Fruit fly (Drosophila melanogaster) whole organism, embryonic: ENCODE measurements around the gene Dlip1.

Experiments used
- Abd-B ChIP-seq: fragments of 200-800 bp; sonication (Bioruptor generic); optimal IDR thresholded peaks from 2 replicates; lab custom pipeline; 2018; ENCODE audit warnings: missing biosample characterization, mild to moderate bottlenecking, missing genetic modification characterization, moderate library complexity
- Atf6 ChIP-seq: fragments of 200-800 bp; sonication (Bioruptor generic); IDR thresholded peaks from 2 replicates; pipeline ENCODE4 v1.3.6; 2022; ENCODE audit warnings: missing biosample characterization, missing genetic modification characterization
- BEAF-32 ChIP-seq: fragments of 200-800 bp; sonication (Bioruptor generic); optimal IDR thresholded peaks from 3 replicates; lab custom pipeline; 2017; ENCODE audit warnings: missing biosample characterization, missing genetic modification characterization, mild to moderate bottlenecking, moderate library complexity, missing genetic modification reagents
- Bdp1 ChIP-seq: fragments of 200-800 bp; sonication (Bioruptor generic); optimal IDR thresholded peaks from 3 replicates; lab custom pipeline; 2016; ENCODE audit warnings: missing biosample characterization, missing genetic modification characterization
- CG10321 ChIP-seq: fragments of 200-800 bp; sonication (Bioruptor generic); IDR thresholded peaks from 2 replicates; pipeline ENCODE4 v1.3.6; 2022; ENCODE audit warnings: missing biosample characterization, missing genetic modification characterization
- CG10462 ChIP-seq: fragments of 200-800 bp; sonication (Bioruptor generic); optimal IDR thresholded peaks from 2 replicates; lab custom pipeline; 2016; ENCODE audit warnings: missing biosample characterization, missing genetic modification characterization
- CG10543 ChIP-seq: fragments of 200-800 bp; sonication (Bioruptor generic); optimal IDR thresholded peaks from 3 replicates; lab custom pipeline; 2017; ENCODE audit warnings: missing biosample characterization, mild to moderate bottlenecking, missing genetic modification characterization, moderate library complexity
- CG11723 ChIP-seq: fragments of 200-800 bp; sonication (Bioruptor generic); optimal IDR thresholded peaks from 2 replicates; lab custom pipeline; 2017; ENCODE audit warnings: missing biosample characterization, mild to moderate bottlenecking, missing genetic modification characterization
- CG14441 ChIP-seq: fragments of 200-800 bp; sonication (Bioruptor generic); IDR thresholded peaks from 2 replicates; pipeline ENCODE4 v1.3.6; 2022; ENCODE audit warnings: missing biosample characterization, missing genetic modification characterization
- CG15479 ChIP-seq: fragments of 200-800 bp; sonication (Bioruptor generic); optimal IDR thresholded peaks from 3 replicates; lab custom pipeline; 2019; ENCODE audit warnings: missing biosample characterization, mild to moderate bottlenecking, missing genetic modification characterization, moderate library complexity
- CG1602 ChIP-seq: fragments of 200-800 bp; sonication (Bioruptor generic); optimal IDR thresholded peaks from 3 replicates; lab custom pipeline; 2016; ENCODE audit warnings: missing biosample characterization, missing genetic modification characterization
- CG1647 ChIP-seq: fragments of 200-800 bp; sonication (Bioruptor generic); optimal IDR thresholded peaks from 3 replicates; lab custom pipeline; 2016; ENCODE audit warnings: missing biosample characterization, missing genetic modification characterization
- CG17186 ChIP-seq: fragments of 200-800 bp; sonication (Bioruptor generic); optimal IDR thresholded peaks from 3 replicates; lab custom pipeline; 2017; ENCODE audit warnings: missing biosample characterization, missing genetic modification reagents, missing genetic modification characterization
- CG30020 ChIP-seq: fragments of 200-800 bp; optimal IDR thresholded peaks from 2 replicates; lab custom pipeline; 2019; ENCODE audit warnings: missing biosample characterization, mild to moderate bottlenecking, missing genetic modification characterization, moderate library complexity
- CG3163 ChIP-seq: fragments of 200-800 bp; sonication (Bioruptor generic); optimal IDR thresholded peaks from 3 replicates; lab custom pipeline; 2016; ENCODE audit warnings: missing biosample characterization, missing genetic modification characterization
- CG32532 ChIP-seq: fragments of 200-800 bp; sonication (Bioruptor generic); IDR thresholded peaks from 2 replicates; pipeline ENCODE4 v1.3.6; 2022; ENCODE audit warnings: missing biosample characterization, missing genetic modification characterization
- CG4360 ChIP-seq: fragments of 200-800 bp; sonication (Bioruptor generic); IDR thresholded peaks from 2 replicates; pipeline ENCODE4 v1.3.6; 2022; ENCODE audit warnings: missing biosample characterization, missing genetic modification characterization
- CG4854 ChIP-seq: fragments of 200-800 bp; sonication (Bioruptor generic); optimal IDR thresholded peaks from 2 replicates; lab custom pipeline; 2016; ENCODE audit warnings: missing biosample characterization, missing genetic modification characterization, inconsistent platforms
- CG6254 ChIP-seq: fragments of 200-800 bp; sonication (Bioruptor generic); optimal IDR thresholded peaks from 3 replicates; lab custom pipeline; 2017; ENCODE audit warnings: mild to moderate bottlenecking, missing biosample characterization, missing genetic modification reagents, missing genetic modification characterization
- CG8281 ChIP-seq: fragments of 200-800 bp; sonication (Bioruptor generic); optimal IDR thresholded peaks from 2 replicates; lab custom pipeline; 2018; ENCODE audit warnings: missing biosample characterization, mild to moderate bottlenecking, missing genetic modification characterization, moderate library complexity
- CG8290 ChIP-seq, 3 experiments: fragments of 200-800 bp; sonication (Bioruptor generic); optimal IDR thresholded peaks; 2 replicates each; lab custom pipeline; 2016 to 2019; ENCODE audit warnings: missing biosample characterization in 3 of 3, missing genetic modification characterization in 3 of 3, mild to moderate bottlenecking in 2 of 3, moderate library complexity in 1 of 3
- CHES-1-like ChIP-seq: fragments of 200-800 bp; sonication (Bioruptor generic); optimal IDR thresholded peaks from 2 replicates; lab custom pipeline; 2016; ENCODE audit warnings: missing biosample characterization, missing genetic modification characterization
- Dll ChIP-seq: fragments of 200-800 bp; sonication (Bioruptor generic); IDR thresholded peaks from 4 replicates; pipeline ENCODE4 v1.3.6; 2022; ENCODE audit warnings: missing biosample characterization, missing genetic modification characterization; ENCODE audit not compliant: partially characterized antibody
- Hr51 ChIP-seq, 2 experiments: fragments of 200-800 bp; sonication (Bioruptor generic); optimal IDR thresholded peaks; 2 replicates in 1 of 2; 3 replicates in 1 of 2; lab custom pipeline; 2016 to 2018; ENCODE audit warnings: missing biosample characterization in 2 of 2, missing genetic modification characterization in 2 of 2, mild to moderate bottlenecking in 1 of 2, moderate library complexity in 1 of 2
- Jarid2 ChIP-seq: fragments of 200-800 bp; sonication (Bioruptor generic); optimal IDR thresholded peaks from 3 replicates; lab custom pipeline; 2017; ENCODE audit warnings: mild to moderate bottlenecking, missing biosample characterization, missing genetic modification reagents, missing genetic modification characterization
- Lim3 ChIP-seq: fragments of 200-800 bp; sonication (Bioruptor generic); IDR thresholded peaks from 2 replicates; pipeline ENCODE4 v1.3.6; 2022; ENCODE audit warnings: missing biosample characterization, missing genetic modification characterization
- Mrtf ChIP-seq: fragments of 200-800 bp; sonication (Bioruptor generic); IDR thresholded peaks from 3 replicates; pipeline ENCODE4 v1.3.6; 2022; ENCODE audit warnings: missing biosample characterization, missing genetic modification characterization
- Oaz ChIP-seq: fragments of 200-800 bp; sonication (Bioruptor generic); IDR thresholded peaks from 2 replicates; pipeline ENCODE4 v1.3.6; 2022; ENCODE audit warnings: missing biosample characterization, missing genetic modification characterization
- Trl ChIP-seq, 3 experiments: fragments of >200 bp in 2 of 3; fragments of 200-800 bp in 1 of 3; sonication (Bioruptor generic) in 1 of 3; optimal IDR thresholded peaks; 2 replicates in 1 of 3; 3 replicates in 2 of 3; lab custom pipeline; 2016 to 2017; ENCODE audit warnings: missing biosample characterization in 1 of 3, missing genetic modification characterization in 1 of 3
- ato ChIP-seq: fragments of 200-800 bp; sonication (Bioruptor generic); IDR thresholded peaks from 2 replicates; pipeline ENCODE4 v1.3.6; 2022; ENCODE audit warnings: missing biosample characterization, missing genetic modification characterization; ENCODE audit not compliant: partially characterized antibody
- bbx ChIP-seq: fragments of 200-800 bp; sonication (Bioruptor generic); IDR thresholded peaks from 2 replicates; pipeline ENCODE4 v1.3.6; 2022; ENCODE audit warnings: missing biosample characterization, missing genetic modification characterization; ENCODE audit not compliant: partially characterized antibody
- bowl ChIP-seq: fragments of 200-800 bp; sonication (Bioruptor generic); IDR thresholded peaks from 2 replicates; pipeline ENCODE4 v1.3.6; 2022; ENCODE audit warnings: missing biosample characterization, missing genetic modification characterization
- cato ChIP-seq: fragments of 200-800 bp; sonication (Bioruptor generic); optimal IDR thresholded peaks from 2 replicates; lab custom pipeline; 2016; ENCODE audit warnings: missing biosample characterization, missing genetic modification characterization, borderline replicate concordance
- caup ChIP-seq: fragments of 200-800 bp; sonication (Bioruptor generic); optimal IDR thresholded peaks from 3 replicates; lab custom pipeline; 2017; ENCODE audit warnings: missing biosample characterization, mild to moderate bottlenecking, missing genetic modification characterization, moderate library complexity; ENCODE audit not compliant: severe bottlenecking
- chif ChIP-seq, 2 experiments: fragments of 200-800 bp; sonication (Bioruptor generic); optimal IDR thresholded peaks; 3 replicates each; lab custom pipeline; 2016; ENCODE audit warnings: missing biosample characterization in 2 of 2, missing genetic modification characterization in 2 of 2
- emc ChIP-seq: fragments of 200-800 bp; sonication (Bioruptor generic); optimal IDR thresholded peaks from 2 replicates; lab custom pipeline; 2016; ENCODE audit warnings: missing biosample characterization, missing genetic modification characterization
- gsb ChIP-seq: fragments of 200-800 bp; sonication (Bioruptor generic); IDR thresholded peaks from 2 replicates; pipeline ENCODE4 v1.3.6; 2022; ENCODE audit warnings: missing biosample characterization, missing genetic modification characterization
- gsb-n ChIP-seq: fragments of 200-800 bp; sonication (Bioruptor generic); optimal IDR thresholded peaks from 3 replicates; lab custom pipeline; 2018; ENCODE audit warnings: missing biosample characterization, mild to moderate bottlenecking, missing genetic modification characterization
- ham ChIP-seq: fragments of 200-800 bp; sonication (Bioruptor generic); IDR thresholded peaks from 2 replicates; pipeline ENCODE4 v1.3.6; 2022; ENCODE audit warnings: missing biosample characterization, missing genetic modification characterization
- hkb ChIP-seq, 2 experiments: fragments of 200-800 bp in 1 of 2; fragments of >200 bp in 1 of 2; sonication (Bioruptor generic) in 1 of 2; IDR thresholded peaks in 1 of 2; optimal IDR thresholded peaks in 1 of 2; 2 replicates each; pipeline versions ENCODE4 v1.3.6 to Lab custom; 2017 to 2022; ENCODE audit warnings: missing biosample characterization in 1 of 2, missing genetic modification characterization in 1 of 2
- luna ChIP-seq: fragments of 200-800 bp; sonication (Bioruptor generic); optimal IDR thresholded peaks from 2 replicates; lab custom pipeline; 2016; ENCODE audit warnings: missing biosample characterization, missing genetic modification characterization
- org-1 ChIP-seq: fragments of 200-800 bp; sonication (Bioruptor generic); optimal IDR thresholded peaks from 2 replicates; lab custom pipeline; 2017; ENCODE audit warnings: missing biosample characterization, missing genetic modification characterization
- pho ChIP-seq: fragments of 200-800 bp; sonication (Bioruptor generic); optimal IDR thresholded peaks from 2 replicates; lab custom pipeline; 2016; ENCODE audit warnings: missing biosample characterization, missing genetic modification characterization
- row ChIP-seq: fragments of 200-800 bp; sonication (Bioruptor generic); IDR thresholded peaks from 3 replicates; pipeline ENCODE4 v1.3.6; 2022; ENCODE audit warnings: missing biosample characterization, missing genetic modification characterization
- trem ChIP-seq: fragments of 200-800 bp; optimal IDR thresholded peaks from 3 replicates; lab custom pipeline; 2019; ENCODE audit warnings: missing biosample characterization, mild to moderate bottlenecking, missing genetic modification characterization, moderate library complexity
- wdn ChIP-seq: fragments of 200-800 bp; sonication (Bioruptor generic); IDR thresholded peaks from 2 replicates; pipeline ENCODE4 v1.3.6; 2022; ENCODE audit warnings: missing biosample characterization, missing genetic modification characterization
- zfh1 ChIP-seq: fragments of 200-800 bp; sonication (Bioruptor generic); IDR thresholded peaks from 3 replicates; pipeline ENCODE4 v1.3.6; 2022; ENCODE audit warnings: missing biosample characterization, missing genetic modification characterization

Dlip1 gene

dm6 chrX:9201866-9202681 is 43.7 kb downstream of the Dlip1 start (continued):
- peak; percentile 84 for TF ChIP-seq row (GFP tag; lab: Robert Waterston, UW)
- peak; percentile 83 for TF ChIP-seq gsb
- no peak for TF ChIP-seq CG10462 (GFP tag; lab: Kevin White, UChicago)
- peak; percentile 66; the same call in 2 of the 3 replicates for TF ChIP-seq zfh1 (GFP tag; lab: Robert Waterston, UW)
- TF ChIP-seq Oaz (GFP tag; lab: Robert Waterston, UW): 0 out of 2 replicates have a peak, but pooled peaks have one; percentile 19
- TF ChIP-seq CHES-1-like: no peak
- TF ChIP-seq CG1602 (GFP tag; lab: Kevin White, UChicago): no peak
- no peak for TF ChIP-seq Dll (GFP tag; lab: Robert Waterston, UW)
- TF ChIP-seq ato (GFP tag; lab: Robert Waterston, UW): no peak
- no peak for TF ChIP-seq CG8290 (GFP tag; optimal IDR thresholded peaks at IDR 0.05; lab: Kevin White, UChicago)
- peak in 1 of 2 experiments; percentile 84 for TF ChIP-seq CG8290 (tag; optimal IDR thresholded peaks at IDR 0.05; lab: Kevin White, UChicago)
- TF ChIP-seq CG10321 (GFP tag; lab: Robert Waterston, UW): peak; percentile 58
- TF ChIP-seq CG8281 (tag; lab: Kevin White, UChicago): peak; percentile 35
- peak; percentile 29 for TF ChIP-seq org-1 (GFP tag; lab: Kevin White, UChicago)
- peak; percentile 79 for TF ChIP-seq ham
- peak; percentile 51 for TF ChIP-seq CG11723 (GFP tag; lab: Kevin White, UChicago)
- no peak for TF ChIP-seq CG6254 (GFP tag; lab: Kevin White, UChicago)
- no peak for TF ChIP-seq Lim3 (GFP tag; lab: Robert Waterston, UW)
- TF ChIP-seq CG4854 (GFP tag; lab: Kevin White, UChicago): no peak
- TF ChIP-seq bowl (GFP tag; lab: Robert Waterston, UW): peak; percentile 58; the same call in 1 of the 2 replicates
- peak; percentile 86 for TF ChIP-seq CG14441
- peak; percentile 31 for TF ChIP-seq Bdp1 (GFP tag; lab: Kevin White, UChicago)
- TF ChIP-seq CG1647 (GFP tag; lab: Kevin White, UChicago): no peak
- peak in 1 of 2 experiments; percentile 8 for TF ChIP-seq chif (GFP tag; optimal IDR thresholded peaks at IDR 0.05; lab: Kevin White, UChicago)
- peak in 1 of 2 experiments; percentile 9 for TF ChIP-seq Trl (optimal IDR thresholded peaks at IDR 0.05; lab: Kevin White, UChicago)
- no peak for TF ChIP-seq Trl (GFP tag; optimal IDR thresholded peaks at IDR 0.05; lab: Kevin White, UChicago)
- TF ChIP-seq CG3163 (GFP tag; lab: Kevin White, UChicago): no peak
- TF ChIP-seq Mrtf (GFP tag; lab: Robert Waterston, UW): peak; percentile 81; the same call in 2 of the 3 replicates
- no peak for TF ChIP-seq cato (GFP tag; lab: Kevin White, UChicago)
- TF ChIP-seq BEAF-32 (GFP tag; lab: Kevin White, UChicago): no peak
- TF ChIP-seq Abd-B (GFP tag; lab: Kevin White, UChicago): peak; percentile 66
- peak; percentile 87 for TF ChIP-seq caup
- TF ChIP-seq hkb (optimal IDR thresholded peaks at IDR 0.05; lab: Kevin White, UChicago): no peak
- TF ChIP-seq hkb (GFP tag; IDR thresholded peaks at IDR 0.05; lab: Robert Waterston, UW): peak; percentile 64
- peak; percentile 92 for TF ChIP-seq wdn (GFP tag; lab: Robert Waterston, UW)
- TF ChIP-seq trem (tag; lab: Kevin White, UChicago): peak; percentile 24
- TF ChIP-seq CG30020: no peak
- no peak for TF ChIP-seq CG15479 (GFP tag; lab: Kevin White, UChicago)
- no peak for TF ChIP-seq emc (GFP tag; lab: Kevin White, UChicago)
- peak; percentile 47 for TF ChIP-seq Jarid2 (GFP tag; lab: Kevin White, UChicago)
- peak; percentile 16 for TF ChIP-seq luna
- TF ChIP-seq bbx (GFP tag; lab: Robert Waterston, UW): no peak
- no peak; the same call in 1 of the 2 replicates for TF ChIP-seq CG4360 (GFP tag; lab: Robert Waterston, UW)
- peak; percentile 76 for TF ChIP-seq CG10543 (GFP tag; lab: Kevin White, UChicago)
- no peak for TF ChIP-seq pho (GFP tag; lab: Kevin White, UChicago)
- peak; percentile 2 to 76 for TF ChIP-seq Hr51 (GFP tag; optimal IDR thresholded peaks at IDR 0.05; lab: Kevin White, UChicago)
- peak; percentile 88 for TF ChIP-seq Atf6 (GFP tag; lab: Robert Waterston, UW)
- TF ChIP-seq CG17186 (GFP tag; lab: Kevin White, UChicago): no peak
- TF ChIP-seq gsb-n (tag; lab: Kevin White, UChicago): no peak
- peak; percentile 94 for TF ChIP-seq CG32532 (GFP tag; lab: Robert Waterston, UW)
